Fruit fly (Drosophila melanogaster) whole organism, embryonic: ENCODE measurements around the gene CG15143.

Experiments used
- BtbVII ChIP-seq: fragments of 200-800 bp; sonication (Bioruptor generic); optimal IDR thresholded peaks from 3 replicates; lab custom pipeline; 2017; ENCODE audit warnings: missing biosample characterization, mild to moderate bottlenecking, missing genetic modification characterization
- CG10366 ChIP-seq: fragments of 200-800 bp; sonication (Bioruptor generic); IDR thresholded peaks from 2 replicates; pipeline ENCODE4 v1.3.6; 2022; ENCODE audit warnings: missing biosample characterization, missing genetic modification characterization
- CG13287 ChIP-seq: fragments of 200-800 bp; sonication (Bioruptor generic); IDR thresholded peaks from 2 replicates; pipeline ENCODE4 v1.3.6; 2022; ENCODE audit warnings: missing biosample characterization, missing genetic modification characterization; ENCODE audit not compliant: partially characterized antibody
- CG13624 ChIP-seq: fragments of 200-800 bp; sonication (Bioruptor generic); optimal IDR thresholded peaks from 2 replicates; lab custom pipeline; 2016; ENCODE audit warnings: missing biosample characterization, missing genetic modification characterization
- CG14441 ChIP-seq: fragments of 200-800 bp; sonication (Bioruptor generic); IDR thresholded peaks from 2 replicates; pipeline ENCODE4 v1.3.6; 2022; ENCODE audit warnings: missing biosample characterization, missing genetic modification characterization
- CG14860 ChIP-seq: fragments of 200-800 bp; sonication (Bioruptor generic); IDR thresholded peaks from 3 replicates; pipeline ENCODE4 v1.3.6; 2022; ENCODE audit warnings: missing biosample characterization, missing genetic modification characterization; ENCODE audit not compliant: partially characterized antibody
- CG17328 ChIP-seq: fragments of 200-800 bp; sonication (Bioruptor generic); IDR thresholded peaks from 2 replicates; pipeline ENCODE4 v1.3.6; 2022; ENCODE audit warnings: missing biosample characterization, missing genetic modification characterization
- CG18011 ChIP-seq: fragments of 200-800 bp; sonication (Bioruptor generic); optimal IDR thresholded peaks from 2 replicates; lab custom pipeline; 2017; ENCODE audit warnings: missing biosample characterization, missing genetic modification characterization, mild to moderate bottlenecking, moderate library complexity, missing genotype
- CG2120 ChIP-seq: fragments of 200-800 bp; sonication (Bioruptor generic); optimal IDR thresholded peaks from 3 replicates; lab custom pipeline; 2016; ENCODE audit warnings: missing biosample characterization, missing genetic modification characterization
- CHES-1-like ChIP-seq: fragments of 200-800 bp; sonication (Bioruptor generic); optimal IDR thresholded peaks from 2 replicates; lab custom pipeline; 2016; ENCODE audit warnings: missing biosample characterization, missing genetic modification characterization
- Dref ChIP-seq: fragments of 200-800 bp; sonication (Bioruptor generic); IDR thresholded peaks from 2 replicates; pipeline ENCODE4 v1.3.6; 2022; ENCODE audit warnings: missing biosample characterization, missing genetic modification characterization
- E2f1 ChIP-seq: fragments of 200-800 bp; sonication (Bioruptor generic); IDR thresholded peaks from 2 replicates; pipeline ENCODE4 v1.3.6; 2022; ENCODE audit warnings: missing biosample characterization, missing genetic modification characterization
- Fer1 ChIP-seq: fragments of 200-800 bp; sonication (Bioruptor generic); optimal IDR thresholded peaks from 2 replicates; lab custom pipeline; 2017; ENCODE audit warnings: missing biosample characterization, mild to moderate bottlenecking, missing genetic modification characterization
- Trl ChIP-seq, 3 experiments: fragments of >200 bp in 2 of 3; fragments of 200-800 bp in 1 of 3; sonication (Bioruptor generic) in 1 of 3; optimal IDR thresholded peaks; 2 replicates in 1 of 3; 3 replicates in 2 of 3; lab custom pipeline; 2016 to 2017; ENCODE audit warnings: missing biosample characterization in 1 of 3, missing genetic modification characterization in 1 of 3
- bcd ChIP-seq: fragments of 200-800 bp; sonication (Bioruptor generic); optimal IDR thresholded peaks from 2 replicates; lab custom pipeline; 2017; ENCODE audit warnings: missing biosample characterization, mild to moderate bottlenecking, missing genetic modification characterization
- cg ChIP-seq: fragments of 200-800 bp; sonication (Bioruptor generic); optimal IDR thresholded peaks from 3 replicates; lab custom pipeline; 2019; ENCODE audit warnings: missing biosample characterization, mild to moderate bottlenecking, missing genetic modification characterization, moderate library complexity
- crc ChIP-seq: fragments of 200-800 bp; sonication (Bioruptor generic); optimal IDR thresholded peaks from 2 replicates; lab custom pipeline; 2016; ENCODE audit warnings: missing biosample characterization, missing genetic modification characterization
- ewg ChIP-seq: fragments of 200-800 bp; sonication (Bioruptor generic); optimal IDR thresholded peaks from 3 replicates; lab custom pipeline; 2017; ENCODE audit warnings: mild to moderate bottlenecking, missing biosample characterization, missing genetic modification reagents, missing genetic modification characterization
- grau ChIP-seq: fragments of 200-800 bp; optimal IDR thresholded peaks from 3 replicates; lab custom pipeline; 2019; ENCODE audit warnings: missing biosample characterization, mild to moderate bottlenecking, missing genetic modification characterization, moderate library complexity
- kni ChIP-seq: fragments of 200-800 bp; sonication (Bioruptor generic); optimal IDR thresholded peaks from 3 replicates; lab custom pipeline; 2017; ENCODE audit warnings: mild to moderate bottlenecking, missing biosample characterization, missing genetic modification reagents, missing genetic modification characterization
- nerfin-1 ChIP-seq: fragments of 200-800 bp; sonication (Bioruptor generic); optimal IDR thresholded peaks from 3 replicates; lab custom pipeline; 2019; ENCODE audit warnings: missing biosample characterization, mild to moderate bottlenecking, missing genetic modification characterization, moderate library complexity
- repo ChIP-seq: fragments of 200-800 bp; sonication (Bioruptor generic); optimal IDR thresholded peaks from 2 replicates; lab custom pipeline; 2016; ENCODE audit warnings: missing biosample characterization, missing genetic modification characterization
- scrt ChIP-seq: fragments of 200-800 bp; sonication (Bioruptor generic); optimal IDR thresholded peaks from 2 replicates; lab custom pipeline; 2018; ENCODE audit warnings: missing biosample characterization, mild to moderate bottlenecking, missing genetic modification characterization, moderate library complexity
- sens ChIP-seq: fragments of 200-800 bp; sonication (Bioruptor generic); peaks from one replicate; lab custom pipeline; 2016; ENCODE audit warnings: missing biosample characterization, missing genetic modification characterization
- ssp ChIP-seq: fragments of 200-800 bp; sonication (Bioruptor generic); IDR thresholded peaks from 2 replicates; pipeline ENCODE4 v1.3.6; 2022; ENCODE audit warnings: missing biosample characterization, missing genetic modification characterization
- wdn ChIP-seq: fragments of 200-800 bp; sonication (Bioruptor generic); IDR thresholded peaks from 2 replicates; pipeline ENCODE4 v1.3.6; 2022; ENCODE audit warnings: missing biosample characterization, missing genetic modification characterization

CG15143 gene

dm6 chr2L:17471524-17471923 lies 52.8 kb downstream of the CG15143 start, which contains the start of gene Sgt (continued):
- TF ChIP-seq CG14441 (GFP tag; lab: Robert Waterston, UW): no peak
- no peak for TF ChIP-seq crc (GFP tag; lab: Kevin White, UChicago)
- TF ChIP-seq nerfin-1 (tag; lab: Kevin White, UChicago): no peak
- no peak for TF ChIP-seq CG17328
- TF ChIP-seq E2f1 (GFP tag; lab: Robert Waterston, UW): no peak
- TF ChIP-seq repo (GFP tag; lab: Kevin White, UChicago): no peak
- TF ChIP-seq Fer1: no peak
- TF ChIP-seq CG10366 (GFP tag; lab: Robert Waterston, UW): no peak
- no peak for TF ChIP-seq Dref (GFP tag; lab: Robert Waterston, UW)
- no peak for TF ChIP-seq ewg (GFP tag; lab: Kevin White, UChicago)
- no peak for TF ChIP-seq sens (GFP tag; lab: Kevin White, UChicago)
- no peak for TF ChIP-seq kni (GFP tag; lab: Kevin White, UChicago)
- TF ChIP-seq grau: peak; percentile 4
- TF ChIP-seq cg (GFP tag; lab: Kevin White, UChicago): peak; percentile 37
- no peak for TF ChIP-seq ssp (GFP tag; lab: Robert Waterston, UW)
- TF ChIP-seq CG13287 (GFP tag; lab: Robert Waterston, UW): no peak
- no peak for TF ChIP-seq wdn
- no peak for TF ChIP-seq CHES-1-like (GFP tag; lab: Kevin White, UChicago)
- TF ChIP-seq CG14860 (GFP tag; lab: Robert Waterston, UW): no peak
- no peak for TF ChIP-seq BtbVII
- TF ChIP-seq scrt (GFP tag; lab: Kevin White, UChicago): no peak
- TF ChIP-seq Trl (optimal IDR thresholded peaks at IDR 0.05; lab: Kevin White, UChicago): peak; percentile 41 to 59
- TF ChIP-seq Trl (GFP tag; optimal IDR thresholded peaks at IDR 0.05; lab: Kevin White, UChicago): no peak
- TF ChIP-seq CG18011 (GFP tag; lab: Kevin White, UChicago): peak; percentile 10
- no peak for TF ChIP-seq bcd (GFP tag; lab: Kevin White, UChicago)
- no peak for TF ChIP-seq CG13624 (GFP tag; lab: Kevin White, UChicago)
- peak; percentile 11 for TF ChIP-seq CG2120 (GFP tag; lab: Kevin White, UChicago)
